Fruit fly (Drosophila melanogaster): ENCODE results near the gene CG8236.

Gene CG8236

DNA sequence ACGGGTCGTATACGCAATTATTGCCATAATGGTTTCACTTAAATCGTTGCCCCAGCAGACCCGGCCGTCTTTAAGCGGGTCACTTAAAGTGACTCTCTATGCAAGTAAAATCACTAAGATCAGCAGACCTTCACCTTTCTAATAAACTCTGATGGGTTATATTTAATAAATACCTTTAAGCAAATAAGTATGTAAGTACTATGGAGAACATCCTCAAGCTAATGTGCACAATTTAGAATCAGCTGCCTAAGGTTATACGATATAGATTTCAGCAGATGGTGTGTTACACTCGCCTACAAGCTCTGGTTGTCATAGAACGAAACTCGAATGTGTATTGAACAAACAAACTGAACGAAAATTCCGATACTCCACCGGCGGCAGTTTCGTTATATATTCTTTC is at the start of gene CG8236:
Gene CG8236, plus strand, starts transcription at position 301 of the 400 bp plus-strand sequence.
- TF ChIP-seq CG32121 (GFP tag; IDR thresholded peaks at IDR 0.05) (no peak), rn (GFP tag; IDR thresholded peaks at IDR 0.05) (no peak), CG10348 (GFP tag; IDR thresholded peaks at IDR 0.05) (no peak)

DNA sequence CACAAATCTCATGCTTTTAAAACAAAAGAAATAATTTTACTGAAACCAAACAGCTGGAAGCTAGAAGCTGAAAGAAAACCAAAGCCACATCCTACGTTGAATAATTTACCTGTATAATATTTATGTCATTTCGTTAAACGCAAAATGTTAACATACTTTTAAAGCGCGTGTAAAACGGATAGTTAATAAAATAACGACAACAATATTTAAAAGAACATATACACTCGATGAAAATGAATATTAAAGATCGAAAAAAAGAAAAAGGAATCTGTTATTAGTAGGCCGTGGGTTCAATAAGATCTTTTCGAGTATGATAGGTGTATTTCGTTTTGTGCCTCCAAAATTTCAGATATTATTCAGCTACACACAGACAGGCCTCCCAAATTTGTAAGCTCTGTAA is 48.1 kb upstream of the CG8236 start, which contains the start of gene CG8136:
Gene CG8136, plus strand, starts transcription at position 301 of the 400 bp plus-strand sequence.
- no peak for TF ChIP-seq CG13204 (GFP tag; optimal IDR thresholded peaks at IDR 0.05)
- no peak for TF ChIP-seq CG34367 (tag; optimal IDR thresholded peaks at IDR 0.05)

DNA sequence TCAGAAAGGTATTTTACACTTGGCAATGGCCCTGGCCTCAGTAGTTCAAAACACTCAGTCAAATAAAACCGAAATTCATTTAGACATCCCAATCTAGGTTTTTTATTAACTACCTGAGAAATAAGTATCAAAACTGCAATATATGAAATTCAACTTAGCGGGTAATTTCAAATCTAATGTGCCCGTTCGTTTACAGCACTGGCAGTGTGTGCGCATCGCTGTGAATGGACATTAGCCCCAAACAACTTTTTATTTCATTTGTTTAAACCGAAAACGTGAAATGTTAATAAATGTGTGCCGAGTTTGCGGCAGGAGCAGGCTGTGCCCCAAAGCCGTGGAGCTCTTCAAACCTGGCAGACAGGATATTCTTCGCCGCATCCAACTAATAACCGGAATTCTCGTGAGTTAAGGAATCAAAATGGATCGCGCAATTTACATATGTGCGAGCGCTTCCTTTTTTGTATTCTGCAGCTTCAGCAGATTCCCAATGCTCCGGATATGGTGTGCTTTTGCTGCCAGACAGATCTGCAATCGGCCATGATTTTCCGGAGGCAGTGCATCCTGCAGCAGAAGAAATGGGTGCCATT is 46.1 kb upstream of the CG8236 start, which contains the start of gene nom:
Gene nom, plus strand, starts transcription at position 213 of the 587 bp plus-strand sequence.
- TF ChIP-seq CG8159 (tag; optimal IDR thresholded peaks at IDR 0.05) = no peak
- TF ChIP-seq Pif1A (GFP tag; optimal IDR thresholded peaks at IDR 0.05) = no peak
- no peak for TF ChIP-seq gl (tag; optimal IDR thresholded peaks at IDR 0.05)
- TF ChIP-seq CG4496 (GFP tag; IDR thresholded peaks at IDR 0.05) = no peak
- no peak for TF ChIP-seq EcR (GFP tag; optimal IDR thresholded peaks at IDR 0.05)
- no peak for TF ChIP-seq CG17806 (tag; optimal IDR thresholded peaks at IDR 0.05)
- no peak for TF ChIP-seq Snoo (tag; optimal IDR thresholded peaks at IDR 0.05)
- no peak for TF ChIP-seq fd96Ca (GFP tag; IDR thresholded peaks at IDR 0.05)
- TF ChIP-seq CG34367 (tag; optimal IDR thresholded peaks at IDR 0.05) = no peak

DNA sequence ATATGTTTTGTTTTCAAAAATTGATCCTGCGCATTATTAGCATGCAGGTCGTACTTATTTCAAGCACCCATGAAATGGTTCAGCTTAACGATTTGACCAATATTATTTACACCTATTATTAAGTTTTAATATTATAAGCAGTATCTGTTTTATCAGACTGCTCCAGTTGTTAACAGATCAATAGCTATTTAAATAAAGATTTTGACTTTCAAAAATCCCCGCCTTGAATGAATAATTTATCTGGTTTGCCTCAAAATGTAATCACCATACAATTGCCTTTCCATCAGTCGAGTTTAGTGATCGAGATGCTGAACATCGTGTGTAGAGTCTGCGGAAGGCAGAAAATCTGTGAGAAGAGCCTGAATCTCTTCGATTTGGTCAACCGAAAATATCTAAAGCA is 44.0 kb upstream of the CG8236 start, which contains the start of gene ouib:
Gene ouib, plus strand, starts transcription at position 301 of the 400 bp plus-strand sequence.
- no peak for TF ChIP-seq CG32121 (GFP tag; IDR thresholded peaks at IDR 0.05)
- no peak for TF ChIP-seq Ets98B (GFP tag; IDR thresholded peaks at IDR 0.05)
- TF ChIP-seq CG17806 (tag; optimal IDR thresholded peaks at IDR 0.05) = no peak
- TF ChIP-seq Pif1B (GFP tag; optimal IDR thresholded peaks at IDR 0.05) = no peak
- no peak for TF ChIP-seq CG13204 (GFP tag; optimal IDR thresholded peaks at IDR 0.05)
- no peak for TF ChIP-seq gl (tag; optimal IDR thresholded peaks at IDR 0.05)
- no peak for TF ChIP-seq rn (GFP tag; IDR thresholded peaks at IDR 0.05)
- no peak for TF ChIP-seq D1 (tag; optimal IDR thresholded peaks at IDR 0.05)

DNA sequence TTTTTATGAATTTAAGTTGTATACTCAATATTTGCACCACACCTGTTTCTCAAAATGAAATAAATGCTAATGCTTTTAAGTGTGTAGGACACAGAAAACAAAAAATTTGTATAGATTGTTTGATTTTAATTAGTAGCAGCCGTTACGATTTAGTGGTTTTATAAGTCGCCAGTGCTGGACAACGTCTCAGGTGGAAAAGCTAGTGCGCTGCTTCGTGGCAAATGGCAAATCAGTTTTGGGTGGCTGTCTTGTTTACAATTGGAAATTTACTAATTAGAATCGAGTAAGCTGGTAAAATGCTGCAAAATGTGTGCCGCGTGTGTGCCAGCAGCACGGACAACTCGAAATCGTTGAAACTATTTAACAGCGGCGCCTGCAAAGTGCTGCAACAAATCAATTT is 42.6 kb upstream of the CG8236 start, which contains the start of gene CG8159:
Gene CG8159, plus strand, starts transcription at position 223 of the 400 bp plus-strand sequence.
- TF ChIP-seq CG14655 (GFP tag; optimal IDR thresholded peaks at IDR 0.05) (no peak), CG12605 (GFP tag; IDR thresholded peaks at IDR 0.05) (no peak), Pif1B (GFP tag; optimal IDR thresholded peaks at IDR 0.05) (no peak), CG17806 (tag; optimal IDR thresholded peaks at IDR 0.05) (no peak), CG10348 (GFP tag; IDR thresholded peaks at IDR 0.05) (no peak), CG32121 (GFP tag; IDR thresholded peaks at IDR 0.05) (no peak), CG34367 (tag; optimal IDR thresholded peaks at IDR 0.05) (no peak), D1 (tag; optimal IDR thresholded peaks at IDR 0.05) (no peak), CG9948 (tag; optimal IDR thresholded peaks at IDR 0.05) (no peak), CG15710 (tag; optimal IDR thresholded peaks at IDR 0.05) (no peak), Pif1A (GFP tag; optimal IDR thresholded peaks at IDR 0.05) (no peak)

DNA sequence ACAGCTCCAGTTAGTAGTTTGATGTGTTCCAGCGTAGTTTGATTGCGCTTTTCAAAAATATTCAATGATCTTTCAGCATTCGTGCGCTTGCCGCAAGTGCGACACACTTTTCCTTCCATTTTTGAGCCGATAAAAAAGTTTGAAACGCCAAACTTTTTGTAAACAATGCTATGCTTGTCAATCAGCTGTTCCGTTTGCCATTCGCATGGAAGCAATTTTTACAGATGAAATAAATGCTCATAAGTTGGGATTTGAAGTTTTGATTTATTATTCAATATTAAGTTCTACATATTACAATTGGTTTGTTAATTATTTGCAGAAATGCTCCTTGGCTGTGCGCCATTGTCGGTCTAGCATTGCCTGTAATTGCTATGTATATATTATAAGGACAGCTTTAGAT is 39.7 kb upstream of the CG8236 start, which contains the start of gene ranshi:
Gene ranshi, minus strand, starts transcription at position 152 of the 400 bp plus-strand sequence.
- TF ChIP-seq Pif1A (GFP tag; optimal IDR thresholded peaks at IDR 0.05) = no peak
- TF ChIP-seq CG32121 (GFP tag; IDR thresholded peaks at IDR 0.05) = no peak
- TF ChIP-seq CG12605 (GFP tag; IDR thresholded peaks at IDR 0.05) = no peak
- TF ChIP-seq CG14655 (GFP tag; optimal IDR thresholded peaks at IDR 0.05) = no peak
- no peak for TF ChIP-seq CG4496 (GFP tag; IDR thresholded peaks at IDR 0.05)
- no peak for TF ChIP-seq CG9948 (tag; optimal IDR thresholded peaks at IDR 0.05)
- TF ChIP-seq Snoo (tag; optimal IDR thresholded peaks at IDR 0.05) = no peak
- no peak for TF ChIP-seq CG13204 (GFP tag; optimal IDR thresholded peaks at IDR 0.05)
- TF ChIP-seq CG8301 (tag; optimal IDR thresholded peaks at IDR 0.05) = no peak

DNA sequence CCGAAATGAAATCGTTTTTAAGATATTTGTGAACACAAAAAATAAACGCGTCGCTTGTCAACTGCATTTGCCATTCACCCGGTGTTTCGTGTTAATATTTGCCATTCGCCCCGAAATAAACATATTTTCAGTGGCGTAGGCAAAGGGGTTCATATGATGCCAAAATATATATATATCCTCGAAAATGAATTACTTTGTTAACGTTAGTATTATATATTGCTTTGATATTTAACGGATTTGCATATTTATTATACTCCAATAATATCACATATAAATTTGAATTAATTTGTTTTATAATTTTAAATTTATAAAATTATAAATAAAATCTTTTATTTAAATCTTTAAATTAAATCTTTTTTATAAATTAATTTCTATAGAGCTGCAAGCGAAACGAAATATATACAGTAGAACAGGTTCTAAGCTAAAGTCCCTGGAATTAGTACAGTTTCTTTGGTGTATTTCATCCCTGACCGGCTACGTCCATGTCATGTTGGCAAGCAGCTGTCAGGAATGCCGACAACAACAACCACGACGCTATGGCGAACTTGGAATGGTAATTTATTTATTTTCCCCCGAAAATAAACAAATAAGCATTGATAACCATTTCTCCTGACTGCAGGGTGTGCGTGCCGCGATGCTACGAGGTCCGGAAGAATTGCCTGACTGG is 37.5 kb upstream of the CG8236 start, which contains the start of the genes M1BP and CG8202:
Gene M1BP, minus strand, starts transcription at position 102 of the 667 bp plus-strand sequence.
Gene CG8202, plus strand, starts transcription at position 495 of the 667 bp plus-strand sequence.
- TF ChIP-seq CG4496 (GFP tag; IDR thresholded peaks at IDR 0.05) = peak; percentile 68
- TF ChIP-seq CG32121 (GFP tag; IDR thresholded peaks at IDR 0.05) = peak; percentile 64
- TF ChIP-seq CG12605 (GFP tag; IDR thresholded peaks at IDR 0.05) = 0 out of 2 replicates have a peak, but pooled peaks have one; percentile 31
- TF ChIP-seq CG34367 (tag; optimal IDR thresholded peaks at IDR 0.05) = peak; percentile 72
- no peak for TF ChIP-seq Pif1B (GFP tag; optimal IDR thresholded peaks at IDR 0.05)
- no peak for TF ChIP-seq CG8301 (tag; optimal IDR thresholded peaks at IDR 0.05)
- no peak for TF ChIP-seq EcR (GFP tag; optimal IDR thresholded peaks at IDR 0.05)
- peak; percentile 73 for TF ChIP-seq CG17806 (tag; optimal IDR thresholded peaks at IDR 0.05)
- TF ChIP-seq rn (GFP tag; IDR thresholded peaks at IDR 0.05) = no peak
- TF ChIP-seq fd96Ca (GFP tag; IDR thresholded peaks at IDR 0.05) = peak; percentile 63; the same call in 2 of the 3 replicates
- peak; percentile 85 for TF ChIP-seq CG9948 (tag; optimal IDR thresholded peaks at IDR 0.05)
- peak; percentile 98 for TF ChIP-seq CG8159 (tag; optimal IDR thresholded peaks at IDR 0.05)
- TF ChIP-seq CG10348 (GFP tag; IDR thresholded peaks at IDR 0.05) = no peak
- TF ChIP-seq Snoo (tag; optimal IDR thresholded peaks at IDR 0.05) = peak; percentile 88
- peak; percentile 88 for TF ChIP-seq CG15710 (tag; optimal IDR thresholded peaks at IDR 0.05)
- no peak for TF ChIP-seq CG13204 (GFP tag; optimal IDR thresholded peaks at IDR 0.05)
- no peak for TF ChIP-seq gl (tag; optimal IDR thresholded peaks at IDR 0.05)
- TF ChIP-seq Ets98B (GFP tag; IDR thresholded peaks at IDR 0.05) = peak; percentile 54; the same call in 1 of the 2 replicates
- no peak for TF ChIP-seq D1 (tag; optimal IDR thresholded peaks at IDR 0.05)
- no peak for TF ChIP-seq CG14655 (GFP tag; optimal IDR thresholded peaks at IDR 0.05)
- TF ChIP-seq Pif1A (GFP tag; optimal IDR thresholded peaks at IDR 0.05) = no peak
